Worm (Caenorhabditis elegans) whole organism, early embryonic: ENCODE results near the gene lin-25.

Experiments used
- ama-1 ChIP-seq: fragments of 150-350 bp; optimal IDR thresholded peaks from 2 replicates; lab custom pipeline; 2014
- hnd-1 ChIP-seq: sonication (generic microtip); optimal IDR thresholded peaks from 2 replicates; lab custom pipeline; 2016; ENCODE audit warnings: missing genetic modification characterization, missing compliant biosample characterization
- pes-1 ChIP-seq: fragments of 200-800 bp; sonication (Bioruptor generic); IDR thresholded peaks from 2 replicates; pipeline ENCODE4 v1.3.6; 2022; ENCODE audit warnings: missing genetic modification reagents, missing genetic modification characterization, missing compliant biosample characterization
- tbx-11 ChIP-seq: fragments of 200-800 bp; sonication (Bioruptor generic); IDR thresholded peaks from 2 replicates; pipeline ENCODE4 v1.3.6; 2022; ENCODE audit warnings: missing genetic modification characterization, missing compliant biosample characterization
- tra-4 ChIP-seq: sonication (generic microtip); optimal IDR thresholded peaks from 2 replicates; lab custom pipeline; 2017; ENCODE audit warnings: missing genetic modification characterization, missing compliant biosample characterization

DNA sequence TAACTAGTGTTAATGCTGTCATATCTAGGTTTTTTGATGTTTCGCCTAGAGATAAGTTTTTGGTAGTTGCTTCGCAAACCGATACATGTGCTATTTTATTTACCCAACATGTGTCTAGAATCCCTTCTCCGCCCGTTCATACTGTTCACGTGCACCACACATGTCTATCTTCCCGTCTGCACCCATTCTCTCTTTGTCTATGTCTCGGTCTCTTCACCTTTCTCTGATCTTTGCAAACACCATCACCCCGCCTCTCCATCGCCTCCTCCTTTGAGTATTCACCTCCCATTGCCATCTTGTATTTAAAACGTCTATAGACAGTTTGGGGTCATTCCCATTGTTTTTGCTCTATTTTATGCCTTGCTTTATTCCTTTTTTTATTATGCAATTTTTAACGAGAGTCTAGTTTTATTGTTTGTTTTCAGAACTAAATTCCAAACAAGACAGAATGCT, 12.5 kb upstream of the lin-25 start, which contains the start of gene F56H9.2:
- no peak for TF ChIP-seq ama-1 (lab: Kevin White, UChicago)
- no peak for TF ChIP-seq hnd-1 (tag; lab: Kevin White, UChicago)
- no peak for TF ChIP-seq tra-4 (tag; lab: Kevin White, UChicago)
- TF ChIP-seq pes-1 (GFP tag; lab: Robert Waterston, UW): no peak
- TF ChIP-seq tbx-11 (GFP tag; lab: Robert Waterston, UW): no peak
